Fruit fly (Drosophila melanogaster): ENCODE data around the gene asf1.

- TF ChIP-seq psq (optimal IDR thresholded peaks at IDR 0.05) = no peak
- TF ChIP-seq ttk (optimal IDR thresholded peaks at IDR 0.05) = no peak
- TF ChIP-seq insv (optimal IDR thresholded peaks at IDR 0.05) = no peak
- TF ChIP-seq h (optimal IDR thresholded peaks at IDR 0.05) = no peak
- no peak for TF ChIP-seq Sin3A (optimal IDR thresholded peaks at IDR 0.05)
Measured at dm6 chr3L:19631867-19632266, 13.2 kb downstream of the asf1 start.

Data from Kc167 (cell line).